Fruit fly (Drosophila melanogaster) whole organism, prepupa: ENCODE data around the gene fbl.

Source experiments
- CG11294 ChIP-seq: fragments of 200-800 bp; sonication (Bioruptor generic); IDR thresholded peaks from 2 replicates; pipeline ENCODE4 v1.3.6; 2022; ENCODE audit warnings: missing biosample characterization, missing genetic modification characterization
- CG11762 ChIP-seq: fragments of 200-800 bp; sonication (Bioruptor generic); optimal IDR thresholded peaks from 3 replicates; lab custom pipeline; 2016; ENCODE audit warnings: missing biosample characterization, missing genetic modification characterization; ENCODE audit not compliant: insufficient read depth
- CG1621 ChIP-seq: fragments of 200-800 bp; sonication (Bioruptor generic); optimal IDR thresholded peaks from 3 replicates; lab custom pipeline; 2018; ENCODE audit warnings: missing biosample characterization, mild to moderate bottlenecking, missing genetic modification characterization
- CG3032 ChIP-seq: fragments of 200-800 bp; optimal IDR thresholded peaks from 2 replicates; lab custom pipeline; 2019; ENCODE audit warnings: missing biosample characterization, mild to moderate bottlenecking, missing genetic modification characterization, moderate library complexity
- CG31627 ChIP-seq: fragments of 200-800 bp; sonication (Bioruptor generic); optimal IDR thresholded peaks from 3 replicates; lab custom pipeline; 2016; ENCODE audit warnings: missing biosample characterization, missing genetic modification characterization
- CG34406 ChIP-seq: fragments of 200-800 bp; sonication (Bioruptor generic); optimal IDR thresholded peaks from 3 replicates; lab custom pipeline; 2016; ENCODE audit warnings: missing biosample characterization, missing genetic modification characterization
- CG3919 ChIP-seq: fragments of 200-800 bp; sonication (Bioruptor generic); optimal IDR thresholded peaks from 3 replicates; lab custom pipeline; 2016; ENCODE audit warnings: missing biosample characterization, missing genetic modification characterization
- CG6163 ChIP-seq: fragments of 200-800 bp; sonication (Bioruptor generic); IDR thresholded peaks from 3 replicates; pipeline ENCODE4 v1.3.6; 2022; ENCODE audit warnings: missing biosample characterization, missing genetic modification characterization
- CG6276 ChIP-seq: fragments of 200-800 bp; sonication (Bioruptor generic); optimal IDR thresholded peaks from 2 replicates; lab custom pipeline; 2017; ENCODE audit warnings: missing biosample characterization, mild to moderate bottlenecking, missing genetic modification characterization
- CG6808 ChIP-seq: fragments of 200-800 bp; sonication (Bioruptor generic); optimal IDR thresholded peaks from 3 replicates; lab custom pipeline; 2017; ENCODE audit warnings: missing biosample characterization, missing genetic modification characterization, mild to moderate bottlenecking, moderate library complexity, missing genetic modification reagents
- CG8319 ChIP-seq: fragments of 200-800 bp; sonication (Bioruptor generic); optimal IDR thresholded peaks from 3 replicates; lab custom pipeline; 2016; ENCODE audit warnings: missing biosample characterization, missing genetic modification characterization
- CG9139 ChIP-seq: fragments of 200-800 bp; sonication (Bioruptor generic); optimal IDR thresholded peaks from 3 replicates; lab custom pipeline; 2017; ENCODE audit warnings: missing biosample characterization, mild to moderate bottlenecking, missing genetic modification characterization
- Eip78C ChIP-seq: fragments of 200-800 bp; sonication (Bioruptor generic); peaks from one replicate; lab custom pipeline; 2016; ENCODE audit warnings: missing biosample characterization, missing genetic modification characterization
- Ets21C ChIP-seq: fragments of 200-800 bp; sonication (Bioruptor generic); optimal IDR thresholded peaks from 3 replicates; lab custom pipeline; 2016; ENCODE audit warnings: missing biosample characterization, missing genetic modification characterization
- Ets96B ChIP-seq: fragments of 200-800 bp; optimal IDR thresholded peaks from 2 replicates; lab custom pipeline; 2019; ENCODE audit warnings: missing biosample characterization, mild to moderate bottlenecking, missing genetic modification characterization, moderate library complexity
- Hr38 ChIP-seq: sonication (Bioruptor generic); optimal IDR thresholded peaks from 2 replicates; lab custom pipeline; 2016; ENCODE audit warnings: missing biosample characterization, missing genetic modification characterization
- Hr4 ChIP-seq: fragments of 200-800 bp; sonication (Bioruptor generic); optimal IDR thresholded peaks from 3 replicates; lab custom pipeline; 2016; ENCODE audit warnings: missing biosample characterization, missing genetic modification characterization
- Met ChIP-seq: fragments of 200-800 bp; sonication (Bioruptor generic); optimal IDR thresholded peaks from 3 replicates; lab custom pipeline; 2016; ENCODE audit warnings: missing biosample characterization, missing genetic modification characterization
- OdsH ChIP-seq: fragments of 200-800 bp; sonication (Bioruptor generic); optimal IDR thresholded peaks from 3 replicates; lab custom pipeline; 2016; ENCODE audit warnings: missing biosample characterization, missing genetic modification characterization
- cyc ChIP-seq: fragments of 200-800 bp; sonication (Bioruptor generic); optimal IDR thresholded peaks from 3 replicates; lab custom pipeline; 2016; ENCODE audit warnings: missing biosample characterization, missing genetic modification characterization
- dsx ChIP-seq: fragments of 200-800 bp; optimal IDR thresholded peaks from 3 replicates; lab custom pipeline; 2019; ENCODE audit warnings: missing biosample characterization, mild to moderate bottlenecking, missing genetic modification characterization, moderate library complexity; ENCODE audit not compliant: poor library complexity, severe bottlenecking
- eg ChIP-seq: fragments of 200-800 bp; sonication (Bioruptor generic); IDR thresholded peaks from 3 replicates; pipeline ENCODE4 v1.3.6; 2022; ENCODE audit warnings: missing biosample characterization, missing genetic modification characterization
- esn ChIP-seq: fragments of 200-800 bp; sonication (Bioruptor generic); optimal IDR thresholded peaks from 2 replicates; lab custom pipeline; 2016; ENCODE audit warnings: missing biosample characterization, mild to moderate bottlenecking, missing genetic modification characterization, moderate library complexity
- fd59A ChIP-seq: fragments of 200-800 bp; sonication (Bioruptor generic); optimal IDR thresholded peaks from 2 replicates; lab custom pipeline; 2017; ENCODE audit warnings: missing biosample characterization, mild to moderate bottlenecking, missing genetic modification characterization, missing genetic modification reagents
- fkh ChIP-seq: fragments of 200-800 bp; sonication (Bioruptor generic); optimal IDR thresholded peaks from 3 replicates; lab custom pipeline; 2017; ENCODE audit warnings: missing biosample characterization, mild to moderate bottlenecking, missing genetic modification characterization, moderate library complexity
- lz ChIP-seq: fragments of 200-800 bp; sonication (Bioruptor generic); optimal IDR thresholded peaks from 3 replicates; lab custom pipeline; 2016; ENCODE audit warnings: missing biosample characterization, missing genetic modification characterization
- pdm3 ChIP-seq: fragments of 200-800 bp; sonication (Bioruptor generic); optimal IDR thresholded peaks from 3 replicates; lab custom pipeline; 2016; ENCODE audit warnings: missing biosample characterization, missing genetic modification characterization
- salr ChIP-seq, 2 experiments: fragments of 200-800 bp; sonication (Bioruptor generic); optimal IDR thresholded peaks; 3 replicates each; lab custom pipeline; 2016 to 2018; ENCODE audit warnings: missing biosample characterization in 2 of 2, missing genetic modification characterization in 2 of 2, mild to moderate bottlenecking in 1 of 2
- ss ChIP-seq, 2 experiments: fragments of 200-800 bp; sonication (Bioruptor generic); optimal IDR thresholded peaks; 2 replicates in 1 of 2; 3 replicates in 1 of 2; lab custom pipeline; 2017 to 2018; ENCODE audit warnings: mild to moderate bottlenecking in 2 of 2, missing biosample characterization in 2 of 2, missing genetic modification characterization in 2 of 2, moderate library complexity in 1 of 2
- svp ChIP-seq: fragments of 200-800 bp; sonication (Bioruptor generic); peaks from one replicate; lab custom pipeline; 2016; ENCODE audit warnings: missing biosample characterization, missing genetic modification characterization
- topi ChIP-seq: fragments of 200-800 bp; sonication (Bioruptor generic); optimal IDR thresholded peaks from 3 replicates; lab custom pipeline; 2016; ENCODE audit warnings: missing biosample characterization, missing genetic modification characterization
- vri ChIP-seq: fragments of 200-800 bp; sonication (Bioruptor generic); optimal IDR thresholded peaks from 3 replicates; lab custom pipeline; 2016; ENCODE audit warnings: missing biosample characterization, mild to moderate bottlenecking, missing genetic modification characterization

fbl gene

DNA sequence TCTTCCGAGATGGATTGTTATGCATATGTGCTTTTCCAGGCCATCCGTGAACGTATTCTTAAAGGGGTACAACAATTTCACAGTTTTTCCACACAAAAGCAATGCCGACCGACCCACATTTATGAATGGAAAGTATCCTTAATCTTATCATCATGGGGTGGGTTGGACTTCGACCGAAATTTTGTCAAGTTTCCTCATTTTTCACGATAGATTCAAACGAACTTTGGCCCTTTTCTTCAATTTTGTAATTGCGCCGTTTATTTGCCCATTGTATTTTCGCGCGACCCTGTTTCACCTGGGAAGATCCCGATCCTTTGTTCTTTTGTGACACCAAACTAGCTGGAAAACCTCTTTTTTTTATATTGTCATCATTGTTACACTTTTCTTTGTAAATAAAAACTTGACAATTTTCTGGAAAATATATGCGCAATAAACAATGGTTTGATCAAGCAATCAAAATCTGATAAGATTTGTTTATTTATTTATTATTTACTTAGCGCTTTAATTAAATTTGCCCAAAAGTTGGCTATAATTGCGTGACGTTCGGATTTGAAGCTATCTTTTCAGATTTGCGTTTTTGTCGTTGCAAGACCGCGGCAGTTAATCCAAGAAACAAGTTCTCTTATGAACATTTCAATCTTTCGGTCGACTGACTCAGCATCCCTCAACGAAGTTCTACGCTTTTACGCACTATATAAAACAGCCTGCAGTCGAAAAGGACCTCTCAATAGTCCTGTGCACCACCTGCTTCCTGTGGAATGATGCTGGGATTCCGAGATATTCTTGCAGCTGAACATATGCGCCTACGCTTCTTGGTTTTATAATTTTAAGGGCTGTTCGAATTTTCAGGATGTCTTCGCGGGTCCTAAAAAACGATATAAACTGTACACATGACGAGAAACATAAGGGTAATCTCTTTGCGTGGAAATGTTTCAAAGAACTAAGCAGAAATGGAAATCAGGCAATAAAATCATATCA lies 22.0 kb downstream of the fbl start (continued):
- no peak for TF ChIP-seq esn (GFP tag; lab: Kevin White, UChicago)
- TF ChIP-seq CG6808 (GFP tag; lab: Kevin White, UChicago), result no peak
- peak; percentile 62 for TF ChIP-seq svp (GFP tag; lab: Kevin White, UChicago)

- no peak for TF ChIP-seq CG11294 (GFP tag; lab: Robert Waterston, UW)
- no peak for TF ChIP-seq dsx (GFP tag; lab: Kevin White, UChicago)
- TF ChIP-seq Ets21C (GFP tag; lab: Kevin White, UChicago), result no peak
- no peak for TF ChIP-seq CG9139 (GFP tag; lab: Kevin White, UChicago)
- TF ChIP-seq lz (GFP tag; lab: Kevin White, UChicago), result no peak
- TF ChIP-seq fkh (GFP tag; lab: Kevin White, UChicago), result no peak
- no peak for TF ChIP-seq CG1621 (tag; lab: Kevin White, UChicago)
- no peak for TF ChIP-seq CG11762
- TF ChIP-seq CG31627 (GFP tag; lab: Kevin White, UChicago), result no peak
- TF ChIP-seq Hr4 (GFP tag; lab: Kevin White, UChicago), result no peak
- TF ChIP-seq CG6276 (GFP tag; lab: Kevin White, UChicago), result no peak
- TF ChIP-seq CG3919 (GFP tag; lab: Kevin White, UChicago), result no peak
- no peak for TF ChIP-seq vri (GFP tag; lab: Kevin White, UChicago)
- no peak for TF ChIP-seq esn (GFP tag; lab: Kevin White, UChicago)
- TF ChIP-seq eg (GFP tag; lab: Robert Waterston, UW), result no peak
- no peak for TF ChIP-seq pdm3 (GFP tag; lab: Kevin White, UChicago)
- no peak for TF ChIP-seq Hr38
Observed at dm6 chr3L:20410345-20410744, 26.1 kb downstream of the fbl start, which contains the start of gene CG13248. TSS of gene CG13248 (minus strand) at chr3L:20410566.

DNA sequence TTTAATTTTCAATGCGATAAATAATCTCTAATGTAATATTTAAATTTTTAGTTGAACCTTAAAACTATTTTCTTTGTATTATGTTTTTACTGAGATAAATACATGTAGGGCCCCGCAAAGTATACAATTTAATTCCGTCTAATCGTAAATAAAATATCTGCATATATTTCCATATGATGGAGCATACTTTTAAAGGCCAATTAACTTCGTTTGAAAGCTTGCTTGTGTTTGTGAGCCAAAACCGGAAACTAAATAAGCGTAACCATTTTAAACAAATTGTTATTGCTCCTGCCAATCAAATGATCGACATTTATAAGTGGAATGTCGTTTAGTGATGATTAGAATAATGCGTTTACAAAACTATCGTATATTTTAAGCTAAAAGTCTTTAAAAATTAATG lies 26.6 kb downstream of the fbl start:
- TF ChIP-seq svp (GFP tag; lab: Kevin White, UChicago) (peak; percentile 22), fd59A (GFP tag; lab: Kevin White, UChicago) (no peak), Eip78C (peak; percentile 47), Met (no peak), vri (GFP tag; lab: Kevin White, UChicago) (peak; percentile 2)

dm6 chr3L:20413304-20413703 lies 29.1 kb downstream of the fbl start, which contains the start of gene zye:
TSS of gene zye (plus strand) at chr3L:20413604.
- TF ChIP-seq salr (GFP tag; optimal IDR thresholded peaks at IDR 0.05; lab: Kevin White, UChicago) (no peak), CG9139 (GFP tag; lab: Kevin White, UChicago) (no peak), CG8319 (no peak), ss (GFP tag; optimal IDR thresholded peaks at IDR 0.05; lab: Kevin White, UChicago) (no peak), CG3032 (tag; lab: Kevin White, UChicago) (no peak), svp (GFP tag; lab: Kevin White, UChicago) (no peak), esn (GFP tag; lab: Kevin White, UChicago) (no peak), CG34406 (GFP tag; lab: Kevin White, UChicago) (no peak), OdsH (GFP tag; lab: Kevin White, UChicago) (no peak), CG1621 (tag; lab: Kevin White, UChicago) (no peak), CG31627 (GFP tag; lab: Kevin White, UChicago) (no peak), CG3919 (GFP tag; lab: Kevin White, UChicago) (no peak), dsx (GFP tag; lab: Kevin White, UChicago) (no peak), cyc (no peak), Ets96B (tag; lab: Kevin White, UChicago) (no peak), CG6163 (GFP tag; lab: Robert Waterston, UW) (no peak), topi (GFP tag; lab: Kevin White, UChicago) (no peak)
